Worm (Caenorhabditis elegans): ENCODE results near the gene ula-1.

ula-1 gene

ce11 chrIII:4905405-4905804, 14.7 kb downstream of the ula-1 start, which contains the start of gene F26F4.8:
TSS of gene F26F4.8 (minus strand) at chrIII:4905473.
- TF ChIP-seq C06A6.2 (GFP tag; conservative IDR thresholded peaks at IDR 0.05) (no peak), dpff-1 (tag; optimal IDR thresholded peaks at IDR 0.05) (no peak), lin-35 (GFP tag; optimal IDR thresholded peaks at IDR 0.05) (no peak), snpc-3.4 (tag; optimal IDR thresholded peaks at IDR 0.05) (no peak), Y95B8A.8 (GFP tag; IDR thresholded peaks at IDR 0.05) (no peak), xnd-1 (tag; optimal IDR thresholded peaks at IDR 0.05) (no peak), ztf-6 (GFP tag; IDR thresholded peaks at IDR 0.05) (no peak), madf-10 (tag; optimal IDR thresholded peaks at IDR 0.05) (no peak), cebp-2 (GFP tag; IDR thresholded peaks at IDR 0.05) (no peak), ZK185.1 (tag; optimal IDR thresholded peaks at IDR 0.05; ENCODE audit: poor library complexity, severe bottlenecking) (peak; percentile 5), somi-1 (GFP tag; optimal IDR thresholded peaks at IDR 0.05) (no peak), chd-7 (tag; optimal IDR thresholded peaks at IDR 0.05) (no peak), dox-1 (GFP tag; IDR thresholded peaks at IDR 0.05) (peak; percentile 43; the same call in 1 of the 2 replicates), F10E7.11 (tag; optimal IDR thresholded peaks at IDR 0.05) (no peak), efl-1 (GFP tag; optimal IDR thresholded peaks at IDR 0.05) (peak; percentile 20), madf-3 (GFP tag; IDR thresholded peaks at IDR 0.05) (no peak), mcd-1 (GFP tag; IDR thresholded peaks at IDR 0.05) (no peak), unc-130 (GFP tag; optimal IDR thresholded peaks at IDR 0.05) (no peak), lin-40 (tag; optimal IDR thresholded peaks at IDR 0.05) (no peak), snpc-4 (GFP tag; optimal IDR thresholded peaks at IDR 0.05) (no peak), snpc-4 (tag; optimal IDR thresholded peaks at IDR 0.05) (no peak), let-526 (GFP tag; IDR thresholded peaks at IDR 0.05) (no peak), him-1 (tag; optimal IDR thresholded peaks at IDR 0.05) (peak; percentile 7), tbx-9 (tag; optimal IDR thresholded peaks at IDR 0.05; ENCODE audit: borderline replicate concordance) (no peak), ets-4 (GFP tag; optimal IDR thresholded peaks at IDR 0.05) (no peak), ama-1 (optimal IDR thresholded peaks at IDR 0.05) (no peak), ama-1 (GFP tag; optimal IDR thresholded peaks at IDR 0.05) (no peak), lsy-27 (tag; optimal IDR thresholded peaks at IDR 0.05; ENCODE audit: borderline replicate concordance, insufficient read depth) (no peak), nhr-80 (tag; optimal IDR thresholded peaks at IDR 0.05) (peak; percentile 51), lir-1 (GFP tag; conservative IDR thresholded peaks at IDR 0.05) (no peak), F22D6.2 (tag; optimal IDR thresholded peaks at IDR 0.05) (no peak), C17E4.6 (GFP tag; IDR thresholded peaks at IDR 0.05) (no peak), ztf-26 (tag; optimal IDR thresholded peaks at IDR 0.05) (no peak), cebp-1 (GFP tag; IDR thresholded peaks at IDR 0.05) (no peak), cebp-1 (tag; optimal IDR thresholded peaks at IDR 0.05) (peak; percentile 67)

ce11 chrIII:4903784-4904183, 16.3 kb downstream of the ula-1 start, which contains the start of gene kbp-2:
TSS of gene kbp-2 (minus strand) at chrIII:4903884.
- TF ChIP-seq dpl-1 (GFP tag; optimal IDR thresholded peaks at IDR 0.05): no peak
- TF ChIP-seq bed-2 (GFP tag; IDR thresholded peaks at IDR 0.05): no peak
- TF ChIP-seq rpc-1 (optimal IDR thresholded peaks at IDR 0.05): no peak
- TF ChIP-seq rpc-1 (tag; optimal IDR thresholded peaks at IDR 0.05): no peak
- TF ChIP-seq lir-1 (GFP tag; conservative IDR thresholded peaks at IDR 0.05): no peak
- TF ChIP-seq Y67H2A.10 (GFP tag; conservative IDR thresholded peaks at IDR 0.05): no peak
- TF ChIP-seq mcd-1 (GFP tag; IDR thresholded peaks at IDR 0.05): no peak
- TF ChIP-seq lsy-27 (tag; optimal IDR thresholded peaks at IDR 0.05; ENCODE audit: borderline replicate concordance, insufficient read depth): no peak
- no peak for TF ChIP-seq chd-7 (tag; optimal IDR thresholded peaks at IDR 0.05)
- no peak for TF ChIP-seq K12H6.12 (tag; optimal IDR thresholded peaks at IDR 0.05)
- no peak for TF ChIP-seq zfh-2 (GFP tag; conservative IDR thresholded peaks at IDR 0.05)
- TF ChIP-seq repo-1 (tag; optimal IDR thresholded peaks at IDR 0.05): no peak
- no peak for TF ChIP-seq ceh-100 (GFP tag; IDR thresholded peaks at IDR 0.05)
- no peak for TF ChIP-seq F52B5.7 (tag; optimal IDR thresholded peaks at IDR 0.05)
- no peak for TF ChIP-seq fkh-3 (tag; optimal IDR thresholded peaks at IDR 0.05)
- no peak for TF ChIP-seq egl-18 (GFP tag; IDR thresholded peaks at IDR 0.05)
- TF ChIP-seq D2030.7 (GFP tag; IDR thresholded peaks at IDR 0.05): no peak
- TF ChIP-seq K11D2.4 (GFP tag; IDR thresholded peaks at IDR 0.05): no peak

Measured in whole organism, young adult.